Worm (Caenorhabditis elegans) whole organism, young adult: ENCODE results near the gene T27E7.9.

Source experiments
- B0261.1 ChIP-seq: sonication (generic microtip); optimal IDR thresholded peaks from 2 replicates; lab custom pipeline; 2016; ENCODE audit warnings: mild to moderate bottlenecking, missing genetic modification characterization, moderate library complexity, missing compliant biosample characterization
- C06A6.2 ChIP-seq: fragments of 200-800 bp; sonication (Bioruptor generic); conservative IDR thresholded peaks from 2 replicates; pipeline ENCODE4 v1.3.6; 2022; ENCODE audit warnings: missing genetic modification characterization, missing compliant biosample characterization
- F22D6.2 ChIP-seq: sonication (generic microtip); optimal IDR thresholded peaks from 2 replicates; lab custom pipeline; 2016; ENCODE audit warnings: mild to moderate bottlenecking, missing genetic modification characterization, missing compliant biosample characterization
- F23B12.7 ChIP-seq: sonication (generic microtip); optimal IDR thresholded peaks from 2 replicates; lab custom pipeline; 2017; ENCODE audit warnings: missing genetic modification characterization, mild to moderate bottlenecking, missing compliant biosample characterization, antibody characterized with exemption, moderate library complexity; ENCODE audit not compliant: insufficient read depth
- F33H1.4 ChIP-seq: fragments of 200-800 bp; sonication (Bioruptor generic); IDR thresholded peaks from 2 replicates; pipeline ENCODE4 v1.3.6; 2022; ENCODE audit warnings: missing genetic modification reagents, missing genetic modification characterization, missing compliant biosample characterization
- F57C9.4 ChIP-seq: sonication (generic microtip); optimal IDR thresholded peaks from 2 replicates; lab custom pipeline; 2017; ENCODE audit warnings: mild to moderate bottlenecking, missing genetic modification characterization, missing compliant biosample characterization
- K11D2.4 ChIP-seq: fragments of 200-800 bp; sonication (Bioruptor generic); IDR thresholded peaks from 2 replicates; pipeline ENCODE4 v1.3.6; 2022; ENCODE audit warnings: missing genetic modification reagents, missing genetic modification characterization, missing compliant biosample characterization
- T26A5.8 ChIP-seq: sonication (generic microtip); optimal IDR thresholded peaks from 2 replicates; lab custom pipeline; 2016; ENCODE audit warnings: missing genetic modification characterization, missing compliant biosample characterization
- Y53G8AR.9 ChIP-seq: fragments of 200-800 bp; sonication (Bioruptor generic); conservative IDR thresholded peaks from 2 replicates; pipeline ENCODE4 v1.3.6; 2022; ENCODE audit warnings: missing genetic modification reagents, missing genetic modification characterization, missing compliant biosample characterization
- Y56A3A.18 ChIP-seq: fragments of 200-800 bp; sonication (Bioruptor generic); IDR thresholded peaks from 2 replicates; pipeline ENCODE4 v1.3.6; 2022; ENCODE audit warnings: missing genetic modification reagents, missing genetic modification characterization, missing compliant biosample characterization
- Y95B8A.8 ChIP-seq: fragments of 200-800 bp; sonication (Bioruptor generic); IDR thresholded peaks from 2 replicates; pipeline ENCODE4 v1.3.6; 2022; ENCODE audit warnings: missing genetic modification reagents, missing genetic modification characterization, missing compliant biosample characterization
- aptf-2 ChIP-seq: fragments of 200-800 bp; sonication (Bioruptor generic); conservative IDR thresholded peaks from 2 replicates; pipeline ENCODE4 v1.3.6; 2022; ENCODE audit warnings: missing genetic modification reagents, missing genetic modification characterization, missing compliant biosample characterization
- atf-7 ChIP-seq: sonication (generic microtip); optimal IDR thresholded peaks from 2 replicates; lab custom pipeline; 2017; ENCODE audit warnings: mild to moderate bottlenecking, missing genetic modification characterization, missing compliant biosample characterization
- athp-1 ChIP-seq: sonication (generic microtip); optimal IDR thresholded peaks from 2 replicates; lab custom pipeline; 2017; ENCODE audit warnings: mild to moderate bottlenecking, missing genetic modification characterization, missing compliant biosample characterization
- attf-3 ChIP-seq: fragments of 200-800 bp; sonication (Bioruptor generic); conservative IDR thresholded peaks from 2 replicates; pipeline ENCODE4 v1.3.6; 2022; ENCODE audit warnings: missing genetic modification reagents, missing genetic modification characterization, missing compliant biosample characterization
- attf-5 ChIP-seq: fragments of 200-800 bp; sonication (Bioruptor generic); optimal IDR thresholded peaks from 2 replicates; lab custom pipeline; 2018; ENCODE audit warnings: mild to moderate bottlenecking, missing genetic modification characterization, missing compliant biosample characterization
- bed-1 ChIP-seq: fragments of 200-800 bp; sonication (Bioruptor generic); IDR thresholded peaks from 2 replicates; pipeline ENCODE4 v1.3.6; 2022; ENCODE audit warnings: missing genetic modification reagents, missing genetic modification characterization, missing compliant biosample characterization
- bed-2 ChIP-seq: fragments of 200-800 bp; sonication (Bioruptor generic); IDR thresholded peaks from 2 replicates; pipeline ENCODE4 v1.3.6; 2022; ENCODE audit warnings: missing genetic modification reagents, missing genetic modification characterization, missing compliant biosample characterization
- ceh-27 ChIP-seq: fragments of 200-800 bp; sonication (Bioruptor generic); optimal IDR thresholded peaks from 2 replicates; lab custom pipeline; 2018; ENCODE audit warnings: mild to moderate bottlenecking, missing genetic modification characterization, moderate library complexity, missing compliant biosample characterization
- ceh-79 ChIP-seq: sonication (generic microtip); optimal IDR thresholded peaks from 2 replicates; lab custom pipeline; 2017; ENCODE audit warnings: mild to moderate bottlenecking, missing genetic modification characterization, missing compliant biosample characterization
- die-1 ChIP-seq: sonication (generic microtip); optimal IDR thresholded peaks from 2 replicates; lab custom pipeline; 2016; ENCODE audit warnings: missing genotype, mild to moderate bottlenecking, missing genetic modification characterization, missing compliant biosample characterization
- dpl-1 ChIP-seq: fragments of 150-350 bp; optimal IDR thresholded peaks from 2 replicates; lab custom pipeline; 2014; ENCODE audit warnings: missing biosample characterization, missing genetic modification reagents, missing genetic modification characterization
- egl-44 ChIP-seq: fragments of 200-800 bp; sonication (Bioruptor generic); IDR thresholded peaks from 2 replicates; pipeline ENCODE4 v1.3.6; 2022; ENCODE audit warnings: missing genetic modification reagents, missing genetic modification characterization, missing compliant biosample characterization
- egrh-3 ChIP-seq: fragments of 200-800 bp; sonication (Bioruptor generic); IDR thresholded peaks from 2 replicates; pipeline ENCODE4 v1.3.6; 2022; ENCODE audit warnings: missing genetic modification reagents, missing genetic modification characterization, missing compliant biosample characterization
- hlh-26 ChIP-seq: fragments of 200-800 bp; sonication (Bioruptor generic); conservative IDR thresholded peaks from 2 replicates; pipeline ENCODE4 v1.3.6; 2022; ENCODE audit warnings: missing genetic modification reagents, missing genetic modification characterization, missing compliant biosample characterization
- hmg-1.2 ChIP-seq: fragments of 200-800 bp; sonication (Bioruptor generic); IDR thresholded peaks from 2 replicates; pipeline ENCODE4 v1.3.6; 2022; ENCODE audit warnings: missing genetic modification reagents, missing genetic modification characterization, missing compliant biosample characterization
- let-607 ChIP-seq, 2 experiments: fragments of 200-800 bp in 1 of 2; sonication (Bioruptor generic) in 1 of 2; sonication (generic microtip) in 1 of 2; optimal IDR thresholded peaks; 2 replicates each; lab custom pipeline; 2016 to 2018; ENCODE audit warnings: mild to moderate bottlenecking in 2 of 2, missing compliant biosample characterization in 2 of 2, missing genetic modification characterization in 2 of 2, moderate library complexity in 2 of 2, missing genotype in 1 of 2
- lin-40 ChIP-seq: sonication (generic microtip); optimal IDR thresholded peaks from 2 replicates; lab custom pipeline; 2016; ENCODE audit warnings: missing genetic modification characterization, mild to moderate bottlenecking, missing compliant biosample characterization, missing genotype, missing genetic modification reagents
- lin-54 ChIP-seq: fragments of 200-800 bp; sonication (Bioruptor generic); optimal IDR thresholded peaks from 2 replicates; lab custom pipeline; 2018; ENCODE audit warnings: mild to moderate bottlenecking, missing genetic modification characterization, missing compliant biosample characterization
- lir-1 ChIP-seq: fragments of 200-800 bp; sonication (Bioruptor generic); conservative IDR thresholded peaks from 2 replicates; pipeline ENCODE4 v1.3.6; 2022; ENCODE audit warnings: missing genetic modification reagents, missing genetic modification characterization, missing compliant biosample characterization
- lsl-1 ChIP-seq: fragments of 200-800 bp; sonication (Bioruptor generic); optimal IDR thresholded peaks from 2 replicates; lab custom pipeline; 2018; ENCODE audit warnings: mild to moderate bottlenecking, missing genetic modification characterization, moderate library complexity, missing compliant biosample characterization
- madf-8 ChIP-seq: fragments of 200-800 bp; sonication (Bioruptor generic); conservative IDR thresholded peaks from 2 replicates; pipeline ENCODE4 v1.3.6; 2022; ENCODE audit warnings: missing genetic modification reagents, missing genetic modification characterization, missing compliant biosample characterization
- mel-28 ChIP-seq: sonication (generic microtip); optimal IDR thresholded peaks from 2 replicates; lab custom pipeline; 2016; ENCODE audit warnings: borderline replicate concordance, mild to moderate bottlenecking, missing genetic modification characterization, missing compliant biosample characterization
- nhr-179 ChIP-seq: sonication (generic microtip); optimal IDR thresholded peaks from 2 replicates; lab custom pipeline; 2016; ENCODE audit warnings: mild to moderate bottlenecking, missing genetic modification characterization, missing compliant biosample characterization
- nhr-80 ChIP-seq: sonication (generic microtip); optimal IDR thresholded peaks from 2 replicates; lab custom pipeline; 2016; ENCODE audit warnings: missing genetic modification characterization, missing compliant biosample characterization
- pbrm-1 ChIP-seq: fragments of 200-800 bp; sonication (Bioruptor generic); IDR thresholded peaks from 2 replicates; pipeline ENCODE4 v1.3.6; 2022; ENCODE audit warnings: missing genetic modification reagents, missing genetic modification characterization, missing compliant biosample characterization
- repo-1 ChIP-seq: sonication (generic microtip); optimal IDR thresholded peaks from 2 replicates; lab custom pipeline; 2017; ENCODE audit warnings: mild to moderate bottlenecking, missing genetic modification characterization, missing compliant biosample characterization
- sdz-38 ChIP-seq: sonication (generic microtip); optimal IDR thresholded peaks from 2 replicates; lab custom pipeline; 2016; ENCODE audit warnings: missing genotype, missing genetic modification characterization, missing compliant biosample characterization
- snpc-4 ChIP-seq, 5 experiments: fragments of 150-350 bp in 1 of 5; sonication (generic microtip) in 4 of 5; optimal IDR thresholded peaks; 2 replicates each; lab custom pipeline; 2014 to 2018; ENCODE audit warnings: missing genetic modification characterization in 5 of 5, missing biosample characterization in 3 of 5, antibody characterized with exemption in 2 of 5, mild to moderate bottlenecking in 2 of 5, missing compliant biosample characterization in 2 of 5, missing genotype in 2 of 5, moderate library complexity in 2 of 5, missing genetic modification reagents in 1 of 5
- somi-1 ChIP-seq: fragments of 200-800 bp; sonication (Bioruptor generic); optimal IDR thresholded peaks from 2 replicates; lab custom pipeline; 2018; ENCODE audit warnings: mild to moderate bottlenecking, missing genetic modification characterization, missing compliant biosample characterization
- sptf-2 ChIP-seq: fragments of 200-800 bp; sonication (Bioruptor generic); optimal IDR thresholded peaks from 2 replicates; lab custom pipeline; 2018; ENCODE audit warnings: mild to moderate bottlenecking, missing genetic modification characterization, missing compliant biosample characterization
- tbp1 ChIP-seq: fragments of 200-800 bp; sonication (Bioruptor generic); optimal IDR thresholded peaks from 2 replicates; lab custom pipeline; 2018; ENCODE audit warnings: mild to moderate bottlenecking, missing genetic modification characterization, missing compliant biosample characterization
- unc-130 ChIP-seq: sonication (generic microtip); optimal IDR thresholded peaks from 2 replicates; lab custom pipeline; 2016; ENCODE audit warnings: missing genetic modification reagents, missing genetic modification characterization, missing compliant biosample characterization
- zim-3 ChIP-seq: sonication (generic microtip); optimal IDR thresholded peaks from 2 replicates; lab custom pipeline; 2017; ENCODE audit warnings: mild to moderate bottlenecking, missing genetic modification characterization, moderate library complexity, missing compliant biosample characterization
- ztf-18 ChIP-seq: sonication (generic microtip); optimal IDR thresholded peaks from 2 replicates; lab custom pipeline; 2016; ENCODE audit warnings: missing genotype, mild to moderate bottlenecking, missing genetic modification characterization, missing compliant biosample characterization
- ztf-22 ChIP-seq: fragments of 200-800 bp; sonication (Bioruptor generic); optimal IDR thresholded peaks from 2 replicates; lab custom pipeline; 2018; ENCODE audit warnings: mild to moderate bottlenecking, missing genetic modification characterization, moderate library complexity, missing compliant biosample characterization
- ztf-26 ChIP-seq: sonication (generic microtip); optimal IDR thresholded peaks from 2 replicates; lab custom pipeline; 2017; ENCODE audit warnings: missing genetic modification characterization, missing compliant biosample characterization
- ztf-28 ChIP-seq: fragments of 200-800 bp; sonication (Bioruptor generic); IDR thresholded peaks from 2 replicates; pipeline ENCODE4 v1.3.6; 2022; ENCODE audit warnings: missing genetic modification reagents, missing genetic modification characterization, missing compliant biosample characterization
- ztf-3 ChIP-seq: fragments of 200-800 bp; sonication (Bioruptor generic); optimal IDR thresholded peaks from 2 replicates; lab custom pipeline; 2018; ENCODE audit warnings: mild to moderate bottlenecking, missing genetic modification characterization, missing compliant biosample characterization

Gene T27E7.9

DNA sequence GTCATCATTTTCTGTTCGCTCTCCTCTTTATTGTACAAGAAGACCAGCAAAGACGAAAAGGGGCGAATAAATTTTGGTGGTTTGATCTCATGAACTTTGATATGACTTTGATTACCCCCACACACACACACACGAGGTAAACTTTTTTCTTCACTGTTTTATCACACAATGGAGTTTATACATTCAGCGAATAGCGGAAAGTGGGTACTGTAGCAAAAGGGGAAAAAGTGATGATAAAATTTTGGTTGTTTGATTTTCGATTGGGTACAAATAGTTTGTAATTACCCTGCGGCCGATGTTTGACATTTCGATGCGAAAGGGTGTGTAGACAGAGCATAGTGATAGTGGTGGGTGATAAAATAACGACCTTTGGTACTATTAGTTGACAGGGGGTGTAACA is 45.0 kb upstream of the T27E7.9 start (continued):
- 0 out of 2 replicates have a peak, but pooled peaks have one; percentile 35 for TF ChIP-seq egrh-3 (GFP tag; lab: Robert Waterston, UW)
- no peak for TF ChIP-seq hlh-26 (GFP tag; lab: Robert Waterston, UW)
- no peak for TF ChIP-seq attf-3 (GFP tag; lab: Robert Waterston, UW)
- no peak for TF ChIP-seq unc-130
- TF ChIP-seq F22D6.2 (tag; lab: Kevin White, UChicago), result peak; percentile 80
- peak; percentile 78; the same call in 1 of the 2 replicates for TF ChIP-seq C06A6.2 (GFP tag; lab: Robert Waterston, UW)
- TF ChIP-seq bed-2, result no peak
- no peak for TF ChIP-seq die-1 (tag; lab: Kevin White, UChicago)
- peak; percentile 94 for TF ChIP-seq lin-40 (tag; lab: Kevin White, UChicago)
- no peak for TF ChIP-seq Y53G8AR.9 (GFP tag; lab: Robert Waterston, UW)
- 0 out of 2 replicates have a peak, but pooled peaks have one; percentile 23 for TF ChIP-seq Y95B8A.8 (GFP tag; lab: Robert Waterston, UW)
- no peak for TF ChIP-seq athp-1 (tag; lab: Kevin White, UChicago)
- TF ChIP-seq zim-3, result no peak
- no peak for TF ChIP-seq F33H1.4 (GFP tag; lab: Robert Waterston, UW)
- no peak for TF ChIP-seq snpc-4 (GFP tag; optimal IDR thresholded peaks at IDR 0.05; lab: Kevin White, UChicago)
- peak in 3 of 4 experiments; percentile 8 to 55 (median 48) for TF ChIP-seq snpc-4 (tag; optimal IDR thresholded peaks at IDR 0.05; lab: Kevin White, UChicago)
- no peak for TF ChIP-seq dpl-1 (GFP tag; lab: Kevin White, UChicago)
- peak; percentile 84 for TF ChIP-seq somi-1 (GFP tag; lab: Kevin White, UChicago)
- no peak for TF ChIP-seq ceh-27 (GFP tag; lab: Kevin White, UChicago)
- no peak for TF ChIP-seq ceh-79
- no peak for TF ChIP-seq attf-5 (GFP tag; lab: Kevin White, UChicago)
- TF ChIP-seq nhr-179 (tag; lab: Kevin White, UChicago), result no peak
- TF ChIP-seq ztf-28 (GFP tag; lab: Robert Waterston, UW), result no peak
- no peak for TF ChIP-seq F57C9.4 (tag; lab: Kevin White, UChicago)
- no peak for TF ChIP-seq sptf-2 (GFP tag; lab: Kevin White, UChicago)
- peak in 1 of 2 experiments; percentile 82 for TF ChIP-seq let-607 (tag; optimal IDR thresholded peaks at IDR 0.05; lab: Kevin White, UChicago)
- TF ChIP-seq atf-7 (tag; lab: Kevin White, UChicago), result peak; percentile 95
- peak; percentile 89 for TF ChIP-seq ztf-26 (tag; lab: Kevin White, UChicago)
- no peak for TF ChIP-seq B0261.1 (tag; lab: Kevin White, UChicago)
- TF ChIP-seq ztf-3, result peak; percentile 44
- no peak for TF ChIP-seq aptf-2 (GFP tag; lab: Robert Waterston, UW)
- no peak for TF ChIP-seq mel-28
- TF ChIP-seq lir-1 (GFP tag; lab: Robert Waterston, UW), result no peak
- TF ChIP-seq Y56A3A.18, result no peak
- TF ChIP-seq lsl-1, result no peak
- no peak for TF ChIP-seq T26A5.8
- TF ChIP-seq hmg-1.2 (GFP tag; lab: Robert Waterston, UW), result no peak
- TF ChIP-seq sdz-38, result no peak
- TF ChIP-seq pbrm-1 (GFP tag; lab: Robert Waterston, UW), result 0 out of 2 replicates have a peak, but pooled peaks have one; percentile 28
- TF ChIP-seq tbp1 (GFP tag; lab: Kevin White, UChicago), result peak; percentile 46
- peak; percentile 100 for TF ChIP-seq nhr-80
- TF ChIP-seq madf-8 (GFP tag; lab: Robert Waterston, UW), result no peak
- peak; percentile 55 for TF ChIP-seq lin-54 (GFP tag; lab: Kevin White, UChicago)
- no peak for TF ChIP-seq K11D2.4 (GFP tag; lab: Robert Waterston, UW)
- no peak; the same call in 1 of the 2 replicates for TF ChIP-seq egl-44 (GFP tag; lab: Robert Waterston, UW)
- TF ChIP-seq bed-1 (GFP tag; lab: Robert Waterston, UW), result no peak
- TF ChIP-seq ztf-22, result no peak
- peak; percentile 54 for TF ChIP-seq F23B12.7
- TF ChIP-seq repo-1 (tag; lab: Kevin White, UChicago), result no peak
- TF ChIP-seq ztf-18 (tag; lab: Kevin White, UChicago), result no peak
